Fruit fly (Drosophila melanogaster): ENCODE measurements around the gene CG16711.

DNA sequence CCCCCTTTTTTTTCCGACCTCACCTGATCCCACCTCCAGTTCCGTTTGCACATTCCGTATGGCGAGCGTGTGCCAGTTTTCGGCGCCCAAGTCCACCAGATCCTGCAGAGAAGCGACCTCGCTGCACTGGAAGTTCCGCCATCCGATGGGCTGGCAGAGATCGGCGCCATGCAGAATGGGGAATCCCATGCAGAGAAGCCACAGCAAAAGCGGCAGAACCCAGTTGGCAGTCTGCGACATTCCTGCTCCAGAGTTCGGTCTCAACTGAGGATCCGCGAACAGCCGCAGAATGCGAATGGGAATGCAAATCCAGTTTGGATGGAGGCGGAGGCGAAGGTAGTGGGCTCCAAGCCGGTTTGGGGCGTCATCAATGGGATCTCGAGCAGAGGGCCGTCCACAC lies 29.4 kb downstream of the CG16711 start, which contains the start of gene CG6749:
- TF ChIP-seq pan (optimal IDR thresholded peaks at IDR 0.05) (no peak), Rel (GFP tag; optimal IDR thresholded peaks at IDR 0.05) (no peak), Rel (tag; optimal IDR thresholded peaks at IDR 0.05) (peak; percentile 93), psq (GFP tag; optimal IDR thresholded peaks at IDR 0.05) (no peak), Hr78 (GFP tag; optimal IDR thresholded peaks at IDR 0.05) (no peak), OdsH (GFP tag; optimal IDR thresholded peaks at IDR 0.05) (no peak), foxo (GFP tag; optimal IDR thresholded peaks at IDR 0.05) (no peak), HLH106 (tag; optimal IDR thresholded peaks at IDR 0.05) (no peak), fru (GFP tag; optimal IDR thresholded peaks at IDR 0.05) (no peak), Abd-B (GFP tag; optimal IDR thresholded peaks at IDR 0.05) (no peak), Jra (GFP tag; optimal IDR thresholded peaks at IDR 0.05) (no peak), sage (GFP tag; optimal IDR thresholded peaks at IDR 0.05) (no peak)
